Worm (Caenorhabditis elegans): ENCODE data around the gene rbm-25.

Gene rbm-25

ce11 chrV:12512773-12513172, 14.8 kb downstream of the rbm-25 start, which contains the start of the genes T28H10.2 and lgmn-1:
TSS of gene T28H10.2 (minus strand) at chrV:12512949.
TSS of gene lgmn-1 (plus strand) at chrV:12513056.
- no peak for TF ChIP-seq flt-1 (GFP tag; IDR thresholded peaks at IDR 0.05)

- TF ChIP-seq scrt-1 (GFP tag; IDR thresholded peaks at IDR 0.05) (no peak), tra-4 (tag; optimal IDR thresholded peaks at IDR 0.05) (no peak), ceh-36 (tag; optimal IDR thresholded peaks at IDR 0.05) (no peak), flt-1 (GFP tag; IDR thresholded peaks at IDR 0.05) (no peak), aly-1 (tag; optimal IDR thresholded peaks at IDR 0.05) (no peak), ama-1 (optimal IDR thresholded peaks at IDR 0.05) (no peak), B0310.2 (tag; optimal IDR thresholded peaks at IDR 0.05) (no peak), sea-1 (GFP tag; conservative IDR thresholded peaks at IDR 0.05) (no peak), ceh-13 (GFP tag; optimal IDR thresholded peaks at IDR 0.05) (no peak), F13C5.2 (tag; optimal IDR thresholded peaks at IDR 0.05) (no peak)
Measured at ce11 chrV:12513900-12514299, 15.9 kb downstream of the rbm-25 start.

ce11 chrV:12517148-12517547, 19.1 kb downstream of the rbm-25 start, which contains the start of gene cal-1:
TSS of gene cal-1 (minus strand) at chrV:12517248.
- no peak for TF ChIP-seq tbx-37 (GFP tag; conservative IDR thresholded peaks at IDR 0.05)
- TF ChIP-seq F13C5.2 (tag; optimal IDR thresholded peaks at IDR 0.05) = no peak
- TF ChIP-seq B0310.2 (tag; optimal IDR thresholded peaks at IDR 0.05) = no peak
- TF ChIP-seq pes-1 (GFP tag; IDR thresholded peaks at IDR 0.05) = no peak
- no peak for TF ChIP-seq flt-1 (GFP tag; IDR thresholded peaks at IDR 0.05)
- TF ChIP-seq aly-1 (tag; optimal IDR thresholded peaks at IDR 0.05) = no peak
- no peak for TF ChIP-seq ama-1 (optimal IDR thresholded peaks at IDR 0.05)
- TF ChIP-seq hnd-1 (tag; optimal IDR thresholded peaks at IDR 0.05) = no peak
- TF ChIP-seq ceh-36 (tag; optimal IDR thresholded peaks at IDR 0.05) = no peak
- TF ChIP-seq hmg-4 (GFP tag; optimal IDR thresholded peaks at IDR 0.05) = no peak
- TF ChIP-seq tra-4 (tag; optimal IDR thresholded peaks at IDR 0.05) = no peak

ce11 chrV:12517757-12518156, 19.7 kb downstream of the rbm-25 start:
- TF ChIP-seq tbx-37 (GFP tag; conservative IDR thresholded peaks at IDR 0.05) = no peak
- TF ChIP-seq hnd-1 (tag; optimal IDR thresholded peaks at IDR 0.05) = no peak
- TF ChIP-seq B0310.2 (tag; optimal IDR thresholded peaks at IDR 0.05) = no peak
- TF ChIP-seq ceh-13 (GFP tag; optimal IDR thresholded peaks at IDR 0.05) = no peak
- no peak for TF ChIP-seq ceh-36 (tag; optimal IDR thresholded peaks at IDR 0.05)
- no peak for TF ChIP-seq F13C5.2 (tag; optimal IDR thresholded peaks at IDR 0.05)
- no peak for TF ChIP-seq tra-4 (tag; optimal IDR thresholded peaks at IDR 0.05)
- no peak for TF ChIP-seq sea-1 (GFP tag; conservative IDR thresholded peaks at IDR 0.05)
- no peak for TF ChIP-seq pes-1 (GFP tag; IDR thresholded peaks at IDR 0.05)
- no peak for TF ChIP-seq scrt-1 (GFP tag; IDR thresholded peaks at IDR 0.05)
- no peak for TF ChIP-seq ama-1 (optimal IDR thresholded peaks at IDR 0.05)
- no peak for TF ChIP-seq hmbx-1 (tag; optimal IDR thresholded peaks at IDR 0.05)
- TF ChIP-seq tbx-11 (GFP tag; IDR thresholded peaks at IDR 0.05) = no peak
- no peak for TF ChIP-seq flt-1 (GFP tag; IDR thresholded peaks at IDR 0.05)
- TF ChIP-seq aly-1 (tag; optimal IDR thresholded peaks at IDR 0.05) = no peak
- no peak for TF ChIP-seq hmg-4 (GFP tag; optimal IDR thresholded peaks at IDR 0.05)
- TF ChIP-seq ets-7 (tag; optimal IDR thresholded peaks at IDR 0.05) = no peak

ce11 chrV:12518770-12519169, 20.8 kb downstream of the rbm-25 start:
- TF ChIP-seq ets-7 (tag; optimal IDR thresholded peaks at IDR 0.05) (no peak), tbx-37 (GFP tag; conservative IDR thresholded peaks at IDR 0.05) (no peak)

- TF ChIP-seq pes-1 (GFP tag; IDR thresholded peaks at IDR 0.05) = no peak
- TF ChIP-seq aly-1 (tag; optimal IDR thresholded peaks at IDR 0.05) = no peak
Measured at ce11 chrV:12523356-12523755, 25.3 kb downstream of the rbm-25 start.

- TF ChIP-seq tra-4 (tag; optimal IDR thresholded peaks at IDR 0.05) = no peak
- no peak for TF ChIP-seq tbx-11 (GFP tag; IDR thresholded peaks at IDR 0.05)
- no peak for TF ChIP-seq ets-7 (tag; optimal IDR thresholded peaks at IDR 0.05)
- TF ChIP-seq flt-1 (GFP tag; IDR thresholded peaks at IDR 0.05) = no peak
- TF ChIP-seq tbx-37 (GFP tag; conservative IDR thresholded peaks at IDR 0.05) = no peak
- TF ChIP-seq ceh-13 (GFP tag; optimal IDR thresholded peaks at IDR 0.05) = no peak
- TF ChIP-seq hmg-4 (GFP tag; optimal IDR thresholded peaks at IDR 0.05) = no peak
Measured at ce11 chrV:12525526-12525925, 27.5 kb downstream of the rbm-25 start, which contains the start of gene dyf-4. TSS of gene dyf-4 (minus strand) at chrV:12525738.

- TF ChIP-seq aly-1 (tag; optimal IDR thresholded peaks at IDR 0.05) = no peak
- TF ChIP-seq scrt-1 (GFP tag; IDR thresholded peaks at IDR 0.05) = no peak
- no peak for TF ChIP-seq hmg-4 (GFP tag; optimal IDR thresholded peaks at IDR 0.05)
- TF ChIP-seq hnd-1 (tag; optimal IDR thresholded peaks at IDR 0.05) = no peak
- TF ChIP-seq hmbx-1 (tag; optimal IDR thresholded peaks at IDR 0.05) = no peak
- TF ChIP-seq ceh-13 (GFP tag; optimal IDR thresholded peaks at IDR 0.05) = no peak
- no peak for TF ChIP-seq ceh-36 (tag; optimal IDR thresholded peaks at IDR 0.05)
- TF ChIP-seq B0310.2 (tag; optimal IDR thresholded peaks at IDR 0.05) = no peak
Measured at ce11 chrV:12526124-12526523, 28.1 kb downstream of the rbm-25 start.

ce11 chrV:12526758-12527157, 28.7 kb downstream of the rbm-25 start, which contains the start of gene F45D3.1:
TSS of gene F45D3.1 (plus strand) at chrV:12527058.
- TF ChIP-seq scrt-1 (GFP tag; IDR thresholded peaks at IDR 0.05) = no peak
- TF ChIP-seq ama-1 (optimal IDR thresholded peaks at IDR 0.05) = no peak
- TF ChIP-seq sea-1 (GFP tag; conservative IDR thresholded peaks at IDR 0.05) = no peak
- TF ChIP-seq hmbx-1 (tag; optimal IDR thresholded peaks at IDR 0.05) = no peak
- TF ChIP-seq flt-1 (GFP tag; IDR thresholded peaks at IDR 0.05) = no peak
- no peak for TF ChIP-seq pes-1 (GFP tag; IDR thresholded peaks at IDR 0.05)
- TF ChIP-seq ceh-13 (GFP tag; optimal IDR thresholded peaks at IDR 0.05) = no peak
- no peak for TF ChIP-seq ceh-36 (tag; optimal IDR thresholded peaks at IDR 0.05)
- no peak for TF ChIP-seq tbx-37 (GFP tag; conservative IDR thresholded peaks at IDR 0.05)
- no peak for TF ChIP-seq tbx-11 (GFP tag; IDR thresholded peaks at IDR 0.05)
- TF ChIP-seq F13C5.2 (tag; optimal IDR thresholded peaks at IDR 0.05) = no peak
- TF ChIP-seq tra-4 (tag; optimal IDR thresholded peaks at IDR 0.05) = no peak
- TF ChIP-seq ets-7 (tag; optimal IDR thresholded peaks at IDR 0.05) = no peak
- no peak for TF ChIP-seq B0310.2 (tag; optimal IDR thresholded peaks at IDR 0.05)
- TF ChIP-seq hmg-4 (GFP tag; optimal IDR thresholded peaks at IDR 0.05) = no peak
- TF ChIP-seq aly-1 (tag; optimal IDR thresholded peaks at IDR 0.05) = no peak
- no peak for TF ChIP-seq hnd-1 (tag; optimal IDR thresholded peaks at IDR 0.05)

Measured in whole organism, early embryonic.